Worm (Caenorhabditis elegans) whole organism, midembryonic: Measurements from ENCODE around the gene R11E3.2.

Source experiments
- flt-1 ChIP-seq: fragments of 200-800 bp; sonication (Bioruptor generic); IDR thresholded peaks from 2 replicates; pipeline ENCODE4 v1.3.6; 2022; ENCODE audit warnings: missing genetic modification characterization, missing compliant biosample characterization
- klf-2 ChIP-seq: fragments of 200-800 bp; sonication (Bioruptor generic); conservative IDR thresholded peaks from 2 replicates; pipeline ENCODE4 v1.3.6; 2022; ENCODE audit warnings: missing genetic modification reagents, missing genetic modification characterization, missing compliant biosample characterization
- ref-1 ChIP-seq: fragments of 200-800 bp; sonication (Bioruptor generic); conservative IDR thresholded peaks from 2 replicates; pipeline ENCODE4 v1.3.6; 2022; ENCODE audit warnings: missing genetic modification reagents, missing genetic modification characterization, missing compliant biosample characterization
- tab-1 ChIP-seq: fragments of 200-800 bp; sonication (Bioruptor generic); IDR thresholded peaks from 2 replicates; pipeline ENCODE4 v1.3.6; 2022; ENCODE audit warnings: missing genetic modification characterization, missing compliant biosample characterization
- ztf-23 ChIP-seq: fragments of 200-800 bp; sonication (Bioruptor generic); IDR thresholded peaks from 2 replicates; pipeline ENCODE4 v1.3.6; 2022; ENCODE audit warnings: missing genetic modification reagents, missing genetic modification characterization, missing compliant biosample characterization

DNA sequence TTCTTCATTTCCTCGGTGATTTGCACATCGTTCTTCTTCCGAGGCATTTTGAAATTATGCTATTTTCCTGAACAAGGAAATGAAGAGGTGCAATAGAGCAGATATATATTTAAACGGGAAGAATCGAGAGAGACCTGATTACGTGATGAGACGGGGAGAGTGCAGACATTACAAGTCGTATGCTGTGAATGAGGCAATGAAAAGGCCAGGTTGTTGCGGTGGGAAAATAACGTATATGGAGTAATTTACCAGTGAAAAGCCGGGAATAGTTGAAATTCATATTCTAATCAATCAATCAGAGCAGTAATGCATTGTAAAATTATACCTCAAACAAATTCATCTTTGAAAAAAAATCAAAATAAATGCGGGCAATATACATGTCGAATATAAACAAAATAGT, 13.2 kb upstream of the R11E3.2 start, which contains the start of gene Y17G9B.8:
- no peak for TF ChIP-seq tab-1
- no peak for TF ChIP-seq flt-1
- TF ChIP-seq ztf-23 (GFP tag; lab: Robert Waterston, UW), result no peak
- TF ChIP-seq klf-2 (GFP tag; lab: Robert Waterston, UW), result no peak
- TF ChIP-seq ref-1 (GFP tag; lab: Robert Waterston, UW), result no peak
